Worm (Caenorhabditis elegans) whole organism, young adult: Measurements from ENCODE around the gene Y68A4A.13.
A peak's percentile ranks its signal among the peaks of the same experiment; 100 is the strongest.

ENCODE experiments used
- B0019.2 ChIP-seq: fragments of 200-800 bp; sonication (Bioruptor generic); conservative IDR thresholded peaks from 2 replicates; pipeline ENCODE4 v1.3.6; 2022; ENCODE audit warnings: missing genetic modification reagents, missing genetic modification characterization, missing compliant biosample characterization
- B0035.1 ChIP-seq: sonication (generic microtip); optimal IDR thresholded peaks from 2 replicates; lab custom pipeline; 2016; ENCODE audit warnings: missing genetic modification characterization, mild to moderate bottlenecking, missing compliant biosample characterization, missing genotype, missing genetic modification reagents
- C06A6.2 ChIP-seq: fragments of 200-800 bp; sonication (Bioruptor generic); conservative IDR thresholded peaks from 2 replicates; pipeline ENCODE4 v1.3.6; 2022; ENCODE audit warnings: missing genetic modification characterization, missing compliant biosample characterization
- C17E4.6 ChIP-seq: fragments of 200-800 bp; sonication (Bioruptor generic); IDR thresholded peaks from 2 replicates; pipeline ENCODE4 v1.3.6; 2022; ENCODE audit warnings: missing genetic modification reagents, missing genetic modification characterization, missing compliant biosample characterization
- D2030.7 ChIP-seq: fragments of 200-800 bp; sonication (Bioruptor generic); IDR thresholded peaks from 2 replicates; pipeline ENCODE4 v1.3.6; 2022; ENCODE audit warnings: missing genetic modification reagents, missing genetic modification characterization, missing compliant biosample characterization
- F49E8.2 ChIP-seq: sonication (generic microtip); optimal IDR thresholded peaks from 3 replicates; lab custom pipeline; 2017; ENCODE audit warnings: missing genetic modification characterization, mild to moderate bottlenecking, missing compliant biosample characterization, antibody characterized with exemption, moderate library complexity; ENCODE audit not compliant: insufficient read depth
- F52B5.7 ChIP-seq: sonication (generic microtip); optimal IDR thresholded peaks from 2 replicates; lab custom pipeline; 2016; ENCODE audit warnings: mild to moderate bottlenecking, missing genetic modification characterization, missing compliant biosample characterization
- K11D2.4 ChIP-seq: fragments of 200-800 bp; sonication (Bioruptor generic); IDR thresholded peaks from 2 replicates; pipeline ENCODE4 v1.3.6; 2022; ENCODE audit warnings: missing genetic modification reagents, missing genetic modification characterization, missing compliant biosample characterization
- K12H6.12 ChIP-seq: fragments of 200-800 bp; sonication (Bioruptor generic); optimal IDR thresholded peaks from 2 replicates; lab custom pipeline; 2018; ENCODE audit warnings: mild to moderate bottlenecking, missing genetic modification characterization, missing compliant biosample characterization
- Y53F4B.3 ChIP-seq: fragments of 200-800 bp; sonication (Bioruptor generic); IDR thresholded peaks from 2 replicates; pipeline ENCODE4 v1.3.6; 2022; ENCODE audit warnings: missing genetic modification reagents, missing genetic modification characterization, missing compliant biosample characterization
- ZK185.1 ChIP-seq: sonication (generic microtip); optimal IDR thresholded peaks from 2 replicates; lab custom pipeline; 2016; ENCODE audit warnings: mild to moderate bottlenecking, missing genetic modification characterization, missing compliant biosample characterization; ENCODE audit not compliant: poor library complexity, severe bottlenecking
- aptf-2 ChIP-seq: fragments of 200-800 bp; sonication (Bioruptor generic); conservative IDR thresholded peaks from 2 replicates; pipeline ENCODE4 v1.3.6; 2022; ENCODE audit warnings: missing genetic modification reagents, missing genetic modification characterization, missing compliant biosample characterization
- atf-7 ChIP-seq: sonication (generic microtip); optimal IDR thresholded peaks from 2 replicates; lab custom pipeline; 2017; ENCODE audit warnings: mild to moderate bottlenecking, missing genetic modification characterization, missing compliant biosample characterization
- attf-3 ChIP-seq: fragments of 200-800 bp; sonication (Bioruptor generic); conservative IDR thresholded peaks from 2 replicates; pipeline ENCODE4 v1.3.6; 2022; ENCODE audit warnings: missing genetic modification reagents, missing genetic modification characterization, missing compliant biosample characterization
- bed-2 ChIP-seq: fragments of 200-800 bp; sonication (Bioruptor generic); IDR thresholded peaks from 2 replicates; pipeline ENCODE4 v1.3.6; 2022; ENCODE audit warnings: missing genetic modification reagents, missing genetic modification characterization, missing compliant biosample characterization
- ceh-40 ChIP-seq: fragments of 200-800 bp; sonication (Bioruptor generic); IDR thresholded peaks from 2 replicates; pipeline ENCODE4 v1.3.6; 2022; ENCODE audit warnings: missing genetic modification characterization, missing compliant biosample characterization
- dox-1 ChIP-seq: fragments of 200-800 bp; sonication (Bioruptor generic); IDR thresholded peaks from 2 replicates; pipeline ENCODE4 v1.3.6; 2022; ENCODE audit warnings: missing genetic modification reagents, missing genetic modification characterization, missing compliant biosample characterization
- dpff-1 ChIP-seq: sonication (generic microtip); optimal IDR thresholded peaks from 2 replicates; lab custom pipeline; 2017; ENCODE audit warnings: mild to moderate bottlenecking, missing genetic modification characterization, missing compliant biosample characterization
- egrh-3 ChIP-seq: fragments of 200-800 bp; sonication (Bioruptor generic); IDR thresholded peaks from 2 replicates; pipeline ENCODE4 v1.3.6; 2022; ENCODE audit warnings: missing genetic modification reagents, missing genetic modification characterization, missing compliant biosample characterization
- hlh-26 ChIP-seq: fragments of 200-800 bp; sonication (Bioruptor generic); conservative IDR thresholded peaks from 2 replicates; pipeline ENCODE4 v1.3.6; 2022; ENCODE audit warnings: missing genetic modification reagents, missing genetic modification characterization, missing compliant biosample characterization
- hmg-1.2 ChIP-seq: fragments of 200-800 bp; sonication (Bioruptor generic); IDR thresholded peaks from 2 replicates; pipeline ENCODE4 v1.3.6; 2022; ENCODE audit warnings: missing genetic modification reagents, missing genetic modification characterization, missing compliant biosample characterization
- hrde-1 ChIP-seq: sonication (generic microtip); optimal IDR thresholded peaks from 2 replicates; lab custom pipeline; 2016; ENCODE audit warnings: missing genetic modification characterization, mild to moderate bottlenecking, missing compliant biosample characterization, moderate library complexity, missing genotype, missing genetic modification reagents, borderline replicate concordance
- lag-1 ChIP-seq: fragments of 200-800 bp; sonication (Bioruptor generic); IDR thresholded peaks from 2 replicates; pipeline ENCODE4 v1.3.6; 2022; ENCODE audit warnings: missing genetic modification reagents, missing genetic modification characterization, missing compliant biosample characterization
- lsl-1 ChIP-seq: fragments of 200-800 bp; sonication (Bioruptor generic); optimal IDR thresholded peaks from 2 replicates; lab custom pipeline; 2018; ENCODE audit warnings: mild to moderate bottlenecking, missing genetic modification characterization, moderate library complexity, missing compliant biosample characterization
- madf-10 ChIP-seq: sonication (generic microtip); optimal IDR thresholded peaks from 2 replicates; lab custom pipeline; 2016; ENCODE audit warnings: mild to moderate bottlenecking, missing genetic modification characterization, missing compliant biosample characterization
- mel-28 ChIP-seq: sonication (generic microtip); optimal IDR thresholded peaks from 2 replicates; lab custom pipeline; 2016; ENCODE audit warnings: borderline replicate concordance, mild to moderate bottlenecking, missing genetic modification characterization, missing compliant biosample characterization
- mes-4 ChIP-seq: sonication (generic microtip); optimal IDR thresholded peaks from 2 replicates; lab custom pipeline; 2016; ENCODE audit warnings: missing genotype, missing genetic modification characterization, missing compliant biosample characterization
- nfya-1 ChIP-seq: sonication (generic microtip); optimal IDR thresholded peaks from 2 replicates; lab custom pipeline; 2017; ENCODE audit warnings: antibody characterized with exemption, missing compliant biosample characterization, missing genetic modification characterization, borderline replicate concordance; ENCODE audit not compliant: insufficient read depth
- nhr-120 ChIP-seq: fragments of 200-800 bp; sonication (Bioruptor generic); IDR thresholded peaks from 2 replicates; pipeline ENCODE4 v1.3.6; 2022; ENCODE audit warnings: missing genetic modification characterization, missing compliant biosample characterization
- pha-4 ChIP-seq: fragments of 150-350 bp; sonication (generic microtip); optimal IDR thresholded peaks from 2 replicates; lab custom pipeline; 2014; ENCODE audit warnings: missing biosample characterization, missing genetic modification reagents, missing genetic modification characterization
- rec-8 ChIP-seq, 2 experiments: sonication (generic microtip); optimal IDR thresholded peaks; 2 replicates each; lab custom pipeline; 2016; ENCODE audit warnings: mild to moderate bottlenecking in 2 of 2, missing genetic modification characterization in 2 of 2, missing genetic modification reagents in 2 of 2, missing genotype in 2 of 2, missing biosample characterization in 1 of 2, missing compliant biosample characterization in 1 of 2, moderate library complexity in 1 of 2
- sea-2 ChIP-seq: fragments of 200-800 bp; sonication (Bioruptor generic); IDR thresholded peaks from 2 replicates; pipeline ENCODE4 v1.3.6; 2022; ENCODE audit warnings: missing genetic modification characterization, missing compliant biosample characterization
- snpc-3.4 ChIP-seq: sonication (generic microtip); optimal IDR thresholded peaks from 2 replicates; lab custom pipeline; 2017; ENCODE audit warnings: missing genetic modification characterization, mild to moderate bottlenecking, missing compliant biosample characterization, antibody characterized with exemption, moderate library complexity, missing genotype, missing genetic modification reagents
- snpc-4 ChIP-seq, 5 experiments: fragments of 150-350 bp in 1 of 5; sonication (generic microtip) in 4 of 5; optimal IDR thresholded peaks; 2 replicates each; lab custom pipeline; 2014 to 2018; ENCODE audit warnings: missing genetic modification characterization in 5 of 5, missing biosample characterization in 3 of 5, antibody characterized with exemption in 2 of 5, mild to moderate bottlenecking in 2 of 5, missing compliant biosample characterization in 2 of 5, missing genotype in 2 of 5, moderate library complexity in 2 of 5, missing genetic modification reagents in 1 of 5
- somi-1 ChIP-seq: fragments of 200-800 bp; sonication (Bioruptor generic); optimal IDR thresholded peaks from 2 replicates; lab custom pipeline; 2018; ENCODE audit warnings: mild to moderate bottlenecking, missing genetic modification characterization, missing compliant biosample characterization
- tbp1 ChIP-seq: fragments of 200-800 bp; sonication (Bioruptor generic); optimal IDR thresholded peaks from 2 replicates; lab custom pipeline; 2018; ENCODE audit warnings: mild to moderate bottlenecking, missing genetic modification characterization, missing compliant biosample characterization
- unc-62 ChIP-seq: fragments of 150-350 bp; optimal IDR thresholded peaks from 2 replicates; lab custom pipeline; 2014; ENCODE audit warnings: missing biosample characterization, missing genetic modification reagents, missing genetic modification characterization
- zfh-2 ChIP-seq: fragments of 200-800 bp; sonication (Bioruptor generic); conservative IDR thresholded peaks from 2 replicates; pipeline ENCODE4 v1.3.6; 2022; ENCODE audit warnings: missing genetic modification reagents, missing genetic modification characterization, missing compliant biosample characterization
- zim-3 ChIP-seq: sonication (generic microtip); optimal IDR thresholded peaks from 2 replicates; lab custom pipeline; 2017; ENCODE audit warnings: mild to moderate bottlenecking, missing genetic modification characterization, moderate library complexity, missing compliant biosample characterization
- ztf-18 ChIP-seq: sonication (generic microtip); optimal IDR thresholded peaks from 2 replicates; lab custom pipeline; 2016; ENCODE audit warnings: missing genotype, mild to moderate bottlenecking, missing genetic modification characterization, missing compliant biosample characterization
- ztf-28 ChIP-seq: fragments of 200-800 bp; sonication (Bioruptor generic); IDR thresholded peaks from 2 replicates; pipeline ENCODE4 v1.3.6; 2022; ENCODE audit warnings: missing genetic modification reagents, missing genetic modification characterization, missing compliant biosample characterization

Gene Y68A4A.13

DNA sequence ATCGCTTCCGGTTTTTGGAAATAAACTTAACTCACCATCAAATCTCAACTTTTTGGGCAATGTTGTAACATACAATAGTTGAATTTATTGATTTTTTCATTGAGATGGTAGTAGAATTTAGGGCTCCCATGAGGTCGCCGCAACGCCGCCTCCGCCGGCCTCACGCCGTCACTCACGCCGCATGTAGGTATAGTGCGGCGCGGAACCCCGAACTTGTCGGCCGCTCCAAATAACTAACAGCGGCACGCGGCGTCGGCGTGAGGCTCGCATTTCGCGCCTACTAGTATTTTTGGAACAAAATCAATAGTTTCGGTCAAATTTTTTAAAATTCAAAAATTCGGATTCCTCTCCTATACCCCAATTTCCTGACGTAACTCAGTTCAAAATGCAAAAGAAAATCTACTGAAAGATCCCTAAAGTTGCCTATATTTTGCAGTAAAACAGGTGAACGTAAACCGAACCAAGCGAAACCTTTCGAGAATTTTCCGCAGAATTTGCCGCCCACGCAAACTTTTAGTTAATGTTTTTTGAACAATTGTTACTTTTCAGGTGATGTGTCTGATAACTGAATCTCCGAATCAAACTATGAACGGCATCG lies 43.5 kb upstream of the Y68A4A.13 start, which contains the start of gene Y61B8A.6:
Gene Y61B8A.6, plus strand, starts transcription at position 548 of the 598 bp plus-strand sequence.
- TF ChIP-seq ZK185.1 (tag; lab: Kevin White, UChicago) (no peak), zfh-2 (GFP tag; lab: Robert Waterston, UW) (peak; percentile 63), hmg-1.2 (GFP tag; lab: Robert Waterston, UW) (peak; percentile 23; the same call in 1 of the 2 replicates), aptf-2 (GFP tag; lab: Robert Waterston, UW) (no peak), ztf-28 (GFP tag; lab: Robert Waterston, UW) (no peak), bed-2 (GFP tag; lab: Robert Waterston, UW) (no peak), sea-2 (no peak), lag-1 (no peak), unc-62 (GFP tag; lab: Kevin White, UChicago) (no peak), tbp1 (GFP tag; lab: Kevin White, UChicago) (no peak), pha-4 (tag; lab: Kevin White, UChicago) (no peak), C17E4.6 (GFP tag; lab: Robert Waterston, UW) (no peak), K12H6.12 (no peak), F52B5.7 (no peak), nhr-120 (no peak), zim-3 (tag; lab: Kevin White, UChicago) (no peak), D2030.7 (GFP tag; lab: Robert Waterston, UW) (no peak), dpff-1 (no peak), hlh-26 (GFP tag; lab: Robert Waterston, UW) (no peak), nfya-1 (no peak), mel-28 (no peak), hrde-1 (tag; lab: Kevin White, UChicago) (no peak), C06A6.2 (GFP tag; lab: Robert Waterston, UW) (no peak), Y53F4B.3 (no peak), ztf-18 (tag; lab: Kevin White, UChicago) (no peak), snpc-4 (GFP tag; optimal IDR thresholded peaks at IDR 0.05; lab: Kevin White, UChicago) (no peak), snpc-4 (tag; optimal IDR thresholded peaks at IDR 0.05; lab: Kevin White, UChicago) (peak in 1 of 4 experiments; percentile 62), attf-3 (GFP tag; lab: Robert Waterston, UW) (no peak), somi-1 (GFP tag; lab: Kevin White, UChicago) (no peak), atf-7 (tag; lab: Kevin White, UChicago) (no peak), mes-4 (tag; lab: Kevin White, UChicago) (no peak), rec-8 (tag; optimal IDR thresholded peaks at IDR 0.05; lab: Kevin White, UChicago) (no peak), egrh-3 (peak; percentile 45; the same call in 1 of the 2 replicates), madf-10 (no peak)

DNA sequence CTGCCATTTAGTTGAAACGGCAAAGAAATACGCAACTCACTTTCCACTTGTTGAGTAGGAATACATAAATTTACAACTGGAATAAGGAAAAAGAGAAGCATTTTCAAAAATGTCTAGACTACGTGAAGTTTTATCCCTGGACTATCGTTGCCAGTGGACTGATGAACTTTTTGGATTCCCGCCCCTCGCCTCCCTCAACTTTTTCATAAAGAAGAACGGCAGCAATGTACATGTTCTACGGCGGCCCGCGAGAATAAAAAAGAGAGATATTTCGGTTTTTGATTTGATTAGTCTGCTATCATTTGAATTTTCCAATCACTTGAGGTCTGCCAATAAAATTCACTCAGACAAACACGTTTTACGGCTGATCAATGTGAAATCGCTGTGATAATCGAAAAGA lies 41.0 kb upstream of the Y68A4A.13 start, which contains the start of gene clec-243:
Gene clec-243, minus strand, starts transcription at position 101 of the 400 bp plus-strand sequence.
- no peak for TF ChIP-seq snpc-3.4 (tag; lab: Kevin White, UChicago)
- TF ChIP-seq K11D2.4 (GFP tag; lab: Robert Waterston, UW) = no peak
- TF ChIP-seq D2030.7 (GFP tag; lab: Robert Waterston, UW) = no peak
- TF ChIP-seq F49E8.2 (tag; lab: Kevin White, UChicago) = no peak
- TF ChIP-seq hrde-1 (tag; lab: Kevin White, UChicago) = no peak
- no peak for TF ChIP-seq B0019.2 (GFP tag; lab: Robert Waterston, UW)
- TF ChIP-seq ceh-40 (GFP tag; lab: Robert Waterston, UW) = no peak
- no peak for TF ChIP-seq B0035.1
- no peak for TF ChIP-seq dox-1 (GFP tag; lab: Robert Waterston, UW)
- no peak for TF ChIP-seq lsl-1 (GFP tag; lab: Kevin White, UChicago)
